Worm (Caenorhabditis elegans): ENCODE data around the gene ttr-34.

The ttr-34 gene

ce11 chrX:13162351-13163038 is 22.9 kb downstream of the ttr-34 start:
- no peak for TF ChIP-seq madf-8 (GFP tag; conservative IDR thresholded peaks at IDR 0.05)
- no peak for TF ChIP-seq F37B4.10 (GFP tag; IDR thresholded peaks at IDR 0.05)
- no peak for TF ChIP-seq ccch-3 (GFP tag; optimal IDR thresholded peaks at IDR 0.05)
- TF ChIP-seq ztf-28 (GFP tag; IDR thresholded peaks at IDR 0.05), result no peak
- no peak for TF ChIP-seq F55B11.4 (tag; optimal IDR thresholded peaks at IDR 0.05; ENCODE audit: borderline replicate concordance, insufficient read depth)
- no peak for TF ChIP-seq Y95B8A.8 (GFP tag; IDR thresholded peaks at IDR 0.05)
- TF ChIP-seq F23B12.7 (tag; optimal IDR thresholded peaks at IDR 0.05; ENCODE audit: insufficient read depth), result no peak
- TF ChIP-seq lin-35 (GFP tag; optimal IDR thresholded peaks at IDR 0.05), result no peak
- TF ChIP-seq rec-8 (tag; optimal IDR thresholded peaks at IDR 0.05), result no peak
- no peak for TF ChIP-seq mes-4 (tag; optimal IDR thresholded peaks at IDR 0.05)
- no peak for TF ChIP-seq F39B2.1 (GFP tag; IDR thresholded peaks at IDR 0.05)
- no peak for TF ChIP-seq lin-54 (GFP tag; optimal IDR thresholded peaks at IDR 0.05)
- no peak for TF ChIP-seq lsy-27 (tag; optimal IDR thresholded peaks at IDR 0.05; ENCODE audit: borderline replicate concordance, insufficient read depth)

ce11 chrX:13163185-13163584 is 23.6 kb downstream of the ttr-34 start:
- TF ChIP-seq F23B12.7 (tag; optimal IDR thresholded peaks at IDR 0.05; ENCODE audit: insufficient read depth) (no peak), nhr-80 (tag; optimal IDR thresholded peaks at IDR 0.05) (peak; percentile 69)

ce11 chrX:13164301-13164700 is 24.7 kb downstream of the ttr-34 start:
- TF ChIP-seq somi-1 (GFP tag; optimal IDR thresholded peaks at IDR 0.05), result peak; percentile 36
- no peak for TF ChIP-seq cebp-1 (GFP tag; IDR thresholded peaks at IDR 0.05)
- peak; percentile 18 for TF ChIP-seq cebp-1 (tag; optimal IDR thresholded peaks at IDR 0.05)
- no peak for TF ChIP-seq tbp1 (GFP tag; optimal IDR thresholded peaks at IDR 0.05)
- TF ChIP-seq Y56A3A.18 (GFP tag; IDR thresholded peaks at IDR 0.05), result no peak
- peak; percentile 2 for TF ChIP-seq mel-28 (tag; optimal IDR thresholded peaks at IDR 0.05; ENCODE audit: borderline replicate concordance)
- TF ChIP-seq chd-7 (tag; optimal IDR thresholded peaks at IDR 0.05), result peak; percentile 16

- TF ChIP-seq unc-62 (GFP tag; optimal IDR thresholded peaks at IDR 0.05) (peak; percentile 59), lin-40 (tag; optimal IDR thresholded peaks at IDR 0.05) (peak; percentile 17), attf-5 (GFP tag; optimal IDR thresholded peaks at IDR 0.05) (no peak), ets-4 (GFP tag; optimal IDR thresholded peaks at IDR 0.05) (peak; percentile 15), nhr-80 (tag; optimal IDR thresholded peaks at IDR 0.05) (peak; percentile 85)
These were observed 26.1 kb downstream of the ttr-34 start for ce11 chrX:13165686-13166085.

ce11 chrX:13169133-13169532 is 29.5 kb downstream of the ttr-34 start:
- TF ChIP-seq him-1 (tag; optimal IDR thresholded peaks at IDR 0.05) (no peak), unc-62 (GFP tag; optimal IDR thresholded peaks at IDR 0.05) (peak; percentile 1), cebp-1 (GFP tag; IDR thresholded peaks at IDR 0.05) (no peak), cebp-1 (tag; optimal IDR thresholded peaks at IDR 0.05) (peak; percentile 79)

- no peak for TF ChIP-seq lir-1 (GFP tag; conservative IDR thresholded peaks at IDR 0.05)
- no peak for TF ChIP-seq ceh-91 (GFP tag; IDR thresholded peaks at IDR 0.05)
- no peak for TF ChIP-seq hrde-1 (tag; optimal IDR thresholded peaks at IDR 0.05; ENCODE audit: borderline replicate concordance)
- no peak for TF ChIP-seq F22D6.2 (tag; optimal IDR thresholded peaks at IDR 0.05)
- TF ChIP-seq attf-6 (GFP tag; IDR thresholded peaks at IDR 0.05), result no peak
- TF ChIP-seq F33H1.4 (GFP tag; IDR thresholded peaks at IDR 0.05), result no peak
- no peak for TF ChIP-seq gei-17 (GFP tag; optimal IDR thresholded peaks at IDR 0.05)
- no peak for TF ChIP-seq ztf-3 (GFP tag; optimal IDR thresholded peaks at IDR 0.05)
- TF ChIP-seq mcd-1 (GFP tag; IDR thresholded peaks at IDR 0.05), result no peak
- TF ChIP-seq zfh-2 (GFP tag; conservative IDR thresholded peaks at IDR 0.05), result no peak
- TF ChIP-seq bed-1 (GFP tag; IDR thresholded peaks at IDR 0.05), result no peak
- TF ChIP-seq ztf-6 (GFP tag; IDR thresholded peaks at IDR 0.05), result no peak
- no peak for TF ChIP-seq sea-2 (GFP tag; IDR thresholded peaks at IDR 0.05)
- no peak for TF ChIP-seq sdz-38 (tag; optimal IDR thresholded peaks at IDR 0.05)
These were observed 30.4 kb downstream of the ttr-34 start, which contains the start of gene mob-2 for ce11 chrX:13169975-13170374. TSS of gene mob-2 (minus strand) at chrX:13170075.
